Fruit fly (Drosophila melanogaster) whole organism, embryonic: Measurements from ENCODE around the gene SPARC.

Source experiments
- Aef1 ChIP-seq: fragments of 200-800 bp; sonication (Bioruptor generic); IDR thresholded peaks from 3 replicates; pipeline ENCODE4 v1.3.6; 2022; ENCODE audit warnings: missing biosample characterization, missing genetic modification characterization
- Blimp-1 ChIP-seq: fragments of 200-800 bp; sonication (Bioruptor generic); optimal IDR thresholded peaks from 3 replicates; lab custom pipeline; 2018; ENCODE audit warnings: missing biosample characterization, missing genetic modification characterization, mild to moderate bottlenecking, moderate library complexity, missing genetic modification reagents
- CG11695 ChIP-seq: fragments of 200-800 bp; sonication (Bioruptor generic); IDR thresholded peaks from 3 replicates; pipeline ENCODE4 v1.3.6; 2022; ENCODE audit warnings: missing biosample characterization, missing genetic modification characterization
- CG12219 ChIP-seq: fragments of 200-800 bp; sonication (Bioruptor generic); optimal IDR thresholded peaks from 3 replicates; lab custom pipeline; 2018; ENCODE audit warnings: missing biosample characterization, mild to moderate bottlenecking, missing genetic modification characterization
- CG13624 ChIP-seq: fragments of 200-800 bp; sonication (Bioruptor generic); optimal IDR thresholded peaks from 2 replicates; lab custom pipeline; 2016; ENCODE audit warnings: missing biosample characterization, missing genetic modification characterization
- CG1602 ChIP-seq: fragments of 200-800 bp; sonication (Bioruptor generic); optimal IDR thresholded peaks from 3 replicates; lab custom pipeline; 2016; ENCODE audit warnings: missing biosample characterization, missing genetic modification characterization
- CG18599 ChIP-seq: fragments of 200-800 bp; sonication (Bioruptor generic); optimal IDR thresholded peaks from 3 replicates; lab custom pipeline; 2017; ENCODE audit warnings: missing biosample characterization, missing genetic modification characterization, mild to moderate bottlenecking, moderate library complexity, missing genetic modification reagents
- CG2202 ChIP-seq: fragments of 200-800 bp; sonication (Bioruptor generic); optimal IDR thresholded peaks from 2 replicates; lab custom pipeline; 2018; ENCODE audit warnings: missing biosample characterization, mild to moderate bottlenecking, missing genetic modification characterization
- CG2678 ChIP-seq: fragments of 200-800 bp; sonication (Bioruptor generic); optimal IDR thresholded peaks from 3 replicates; lab custom pipeline; 2019; ENCODE audit warnings: missing biosample characterization, mild to moderate bottlenecking, missing genetic modification characterization, moderate library complexity
- CG2875 ChIP-seq: fragments of 200-800 bp; sonication (Bioruptor generic); optimal IDR thresholded peaks from 2 replicates; lab custom pipeline; 2017; ENCODE audit warnings: missing biosample characterization, mild to moderate bottlenecking, missing genetic modification characterization, missing genetic modification reagents
- CG30431 ChIP-seq: fragments of 200-800 bp; sonication (Bioruptor generic); optimal IDR thresholded peaks from 2 replicates; lab custom pipeline; 2017; ENCODE audit warnings: missing biosample characterization, missing genetic modification characterization
- CG3065 ChIP-seq: fragments of 200-800 bp; sonication (Bioruptor generic); optimal IDR thresholded peaks from 2 replicates; lab custom pipeline; 2016; ENCODE audit warnings: missing biosample characterization, missing genetic modification characterization
- CG3838 ChIP-seq: fragments of 200-800 bp; sonication (Bioruptor generic); optimal IDR thresholded peaks from 3 replicates; lab custom pipeline; 2016; ENCODE audit warnings: missing biosample characterization, missing genetic modification characterization
- CG4424 ChIP-seq: fragments of 200-800 bp; sonication (Bioruptor generic); optimal IDR thresholded peaks from 3 replicates; lab custom pipeline; 2016; ENCODE audit warnings: missing biosample characterization, missing genetic modification characterization
- CG7839 ChIP-seq: fragments of 200-800 bp; sonication (Bioruptor generic); optimal IDR thresholded peaks from 3 replicates; lab custom pipeline; 2018; ENCODE audit warnings: missing biosample characterization, mild to moderate bottlenecking, missing genetic modification characterization, moderate library complexity
- CG8290 ChIP-seq, 3 experiments: fragments of 200-800 bp; sonication (Bioruptor generic); optimal IDR thresholded peaks; 2 replicates each; lab custom pipeline; 2016 to 2019; ENCODE audit warnings: missing biosample characterization in 3 of 3, missing genetic modification characterization in 3 of 3, mild to moderate bottlenecking in 2 of 3, moderate library complexity in 1 of 3
- Chrac-16 ChIP-seq: fragments of 200-800 bp; sonication (Bioruptor generic); optimal IDR thresholded peaks from 3 replicates; lab custom pipeline; 2016; ENCODE audit warnings: missing biosample characterization, missing genetic modification characterization
- CrebB ChIP-seq: fragments of 200-800 bp; sonication (Bioruptor generic); optimal IDR thresholded peaks from 3 replicates; lab custom pipeline; 2018; ENCODE audit warnings: missing biosample characterization, mild to moderate bottlenecking, missing genetic modification characterization
- Dbx ChIP-seq: fragments of 200-800 bp; sonication (Bioruptor generic); IDR thresholded peaks from 3 replicates; pipeline ENCODE4 v1.3.6; 2022; ENCODE audit warnings: missing biosample characterization, missing genetic modification characterization
- Dfd ChIP-seq, 2 experiments: fragments of >200 bp; optimal IDR thresholded peaks; 2 replicates each; lab custom pipeline; 2017; ENCODE audit warnings: missing biosample characterization in 2 of 2, missing genetic modification characterization in 2 of 2
- E2f2 ChIP-seq: fragments of 200-800 bp; sonication (Bioruptor generic); IDR thresholded peaks from 2 replicates; pipeline ENCODE4 v1.3.6; 2022; ENCODE audit warnings: missing biosample characterization, missing genetic modification characterization
- Hsf ChIP-seq: fragments of 200-800 bp; sonication (Bioruptor generic); optimal IDR thresholded peaks from 3 replicates; lab custom pipeline; 2016; ENCODE audit warnings: missing biosample characterization, missing genetic modification characterization
- Lhr ChIP-seq: fragments of 200-800 bp; sonication (Bioruptor generic); optimal IDR thresholded peaks from 3 replicates; lab custom pipeline; 2017; ENCODE audit warnings: mild to moderate bottlenecking, missing biosample characterization, missing genetic modification reagents, missing genetic modification characterization
- MESR4 ChIP-seq: fragments of 200-800 bp; sonication (Bioruptor generic); optimal IDR thresholded peaks from 2 replicates; lab custom pipeline; 2018; ENCODE audit warnings: missing biosample characterization, mild to moderate bottlenecking, missing genetic modification characterization, moderate library complexity
- Myb ChIP-seq: fragments of 200-800 bp; sonication (Bioruptor generic); optimal IDR thresholded peaks from 2 replicates; lab custom pipeline; 2016; ENCODE audit warnings: missing biosample characterization, missing genetic modification characterization
- Optix ChIP-seq: fragments of 200-800 bp; sonication (Bioruptor generic); IDR thresholded peaks from 3 replicates; pipeline ENCODE4 v1.3.6; 2022; ENCODE audit warnings: missing biosample characterization, missing genetic modification characterization
- Ravus ChIP-seq: fragments of 200-800 bp; sonication (Bioruptor generic); IDR thresholded peaks from 2 replicates; pipeline ENCODE4 v1.3.6; 2022; ENCODE audit warnings: missing biosample characterization, missing genetic modification characterization
- Rfx ChIP-seq: fragments of 200-800 bp; sonication (Bioruptor generic); IDR thresholded peaks from 2 replicates; pipeline ENCODE4 v1.3.6; 2022; ENCODE audit warnings: missing biosample characterization, missing genetic modification characterization
- Ssrp ChIP-seq: fragments of 200-800 bp; sonication (Bioruptor generic); optimal IDR thresholded peaks from 2 replicates; lab custom pipeline; 2018; ENCODE audit warnings: missing biosample characterization, mild to moderate bottlenecking, missing genetic modification characterization, moderate library complexity
- YL-1 ChIP-seq: fragments of 200-800 bp; sonication (Bioruptor generic); optimal IDR thresholded peaks from 3 replicates; lab custom pipeline; 2017; ENCODE audit warnings: missing biosample characterization, mild to moderate bottlenecking, missing genetic modification characterization
- bsh ChIP-seq, 2 experiments: fragments of 200-800 bp; sonication (Bioruptor generic); optimal IDR thresholded peaks; 2 replicates each; lab custom pipeline; 2017 to 2018; ENCODE audit warnings: mild to moderate bottlenecking in 2 of 2, missing biosample characterization in 2 of 2, missing genetic modification characterization in 2 of 2, moderate library complexity in 1 of 2
- btn ChIP-seq: fragments of 200-800 bp; sonication (Bioruptor generic); optimal IDR thresholded peaks from 2 replicates; lab custom pipeline; 2016; ENCODE audit warnings: missing biosample characterization, missing genetic modification characterization
- ci ChIP-seq: fragments of 200-800 bp; sonication (Bioruptor generic); IDR thresholded peaks from 3 replicates; pipeline ENCODE4 v1.3.6; 2022; ENCODE audit warnings: missing biosample characterization, missing genetic modification characterization
- dmrt99B ChIP-seq: fragments of 200-800 bp; sonication (Bioruptor generic); optimal IDR thresholded peaks from 2 replicates; lab custom pipeline; 2018; ENCODE audit warnings: missing biosample characterization, mild to moderate bottlenecking, missing genetic modification characterization, moderate library complexity
- jigr1 ChIP-seq: fragments of 200-800 bp; sonication (Bioruptor generic); IDR thresholded peaks from 3 replicates; pipeline ENCODE4 v1.3.6; 2022; ENCODE audit warnings: missing biosample characterization, missing genetic modification characterization
- jing ChIP-seq: fragments of 200-800 bp; sonication (Bioruptor generic); optimal IDR thresholded peaks from 2 replicates; lab custom pipeline; 2018; ENCODE audit warnings: missing biosample characterization, mild to moderate bottlenecking, missing genetic modification characterization
- lilli ChIP-seq: fragments of 200-800 bp; sonication (Bioruptor generic); optimal IDR thresholded peaks from 3 replicates; lab custom pipeline; 2016; ENCODE audit warnings: missing biosample characterization, missing genetic modification characterization
- lmd ChIP-seq: fragments of 200-800 bp; sonication (Bioruptor generic); IDR thresholded peaks from 2 replicates; pipeline ENCODE4 v1.3.6; 2022; ENCODE audit warnings: missing biosample characterization, missing genetic modification characterization
- lola ChIP-seq, 3 experiments: fragments of >200 bp in 2 of 3; fragments of 200-800 bp in 1 of 3; sonication (Bioruptor generic) in 1 of 3; optimal IDR thresholded peaks; 2 replicates each; lab custom pipeline; 2017 to 2019; ENCODE audit warnings: missing biosample characterization in 3 of 3, missing genetic modification characterization in 3 of 3, mild to moderate bottlenecking in 1 of 3, moderate library complexity in 1 of 3
- phol ChIP-seq: fragments of 200-800 bp; sonication (Bioruptor generic); optimal IDR thresholded peaks from 3 replicates; lab custom pipeline; 2018; ENCODE audit warnings: missing biosample characterization, mild to moderate bottlenecking, missing genetic modification characterization, moderate library complexity
- prd ChIP-seq, 3 experiments: fragments of >200 bp in 2 of 3; fragments of 200-800 bp in 1 of 3; sonication (Bioruptor generic) in 1 of 3; optimal IDR thresholded peaks in 2 of 3; IDR thresholded peaks in 1 of 3; 2 replicates in 2 of 3; 3 replicates in 1 of 3; pipeline versions ENCODE4 v1.3.6 to Lab custom; 2017 to 2022; ENCODE audit warnings: missing biosample characterization in 1 of 3, missing genetic modification characterization in 1 of 3
- ro ChIP-seq: fragments of 200-800 bp; sonication (Bioruptor generic); IDR thresholded peaks from 2 replicates; pipeline ENCODE4 v1.3.6; 2022; ENCODE audit warnings: missing biosample characterization, missing genetic modification characterization
- sens-2 ChIP-seq: fragments of 200-800 bp; sonication (Bioruptor generic); IDR thresholded peaks from 2 replicates; pipeline ENCODE4 v1.3.6; 2022; ENCODE audit warnings: missing biosample characterization, missing genetic modification characterization
- sisA ChIP-seq: fragments of 200-800 bp; sonication (Bioruptor generic); IDR thresholded peaks from 2 replicates; pipeline ENCODE4 v1.3.6; 2022; ENCODE audit warnings: missing biosample characterization, missing genetic modification characterization
- slbo ChIP-seq: fragments of 200-800 bp; sonication (Bioruptor generic); IDR thresholded peaks from 2 replicates; pipeline ENCODE4 v1.3.6; 2022; ENCODE audit warnings: missing biosample characterization, missing genetic modification characterization
- slp2 ChIP-seq: fragments of 200-800 bp; sonication (Bioruptor generic); optimal IDR thresholded peaks from 2 replicates; lab custom pipeline; 2016; ENCODE audit warnings: missing biosample characterization, missing genetic modification characterization
- stc ChIP-seq: fragments of 200-800 bp; sonication (Bioruptor generic); IDR thresholded peaks from 2 replicates; pipeline ENCODE4 v1.3.6; 2022; ENCODE audit warnings: missing biosample characterization, missing genetic modification characterization
- tin ChIP-seq: fragments of 200-800 bp; sonication (Bioruptor generic); optimal IDR thresholded peaks from 3 replicates; lab custom pipeline; 2016; ENCODE audit warnings: missing biosample characterization, missing genetic modification characterization
- twi ChIP-seq: fragments of 200-800 bp; optimal IDR thresholded peaks from 2 replicates; lab custom pipeline; 2019; ENCODE audit warnings: missing biosample characterization, mild to moderate bottlenecking, missing genetic modification characterization, moderate library complexity
- wek ChIP-seq: fragments of 200-800 bp; sonication (Bioruptor generic); optimal IDR thresholded peaks from 3 replicates; lab custom pipeline; 2018; ENCODE audit warnings: missing biosample characterization, mild to moderate bottlenecking, missing genetic modification characterization, moderate library complexity

SPARC gene

DNA sequence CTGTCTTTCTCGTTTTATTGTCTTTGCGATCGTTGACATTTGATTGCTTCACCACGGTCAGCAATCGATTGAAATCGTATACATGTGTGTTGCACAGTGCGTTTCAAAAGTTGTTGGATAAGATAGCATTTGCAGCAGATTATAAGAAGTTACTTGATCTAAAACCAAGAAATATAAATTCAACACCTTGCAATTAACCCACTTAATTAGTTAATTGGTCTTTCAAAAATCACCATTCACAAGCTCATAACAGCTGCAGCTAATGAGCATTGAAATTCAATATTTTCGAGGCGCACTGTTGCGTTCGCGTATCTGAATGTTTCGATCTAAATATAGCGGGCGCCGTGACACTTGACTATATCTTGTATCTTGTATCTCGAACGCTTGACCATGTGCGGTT is 21.0 kb upstream of the SPARC start (continued):
- TF ChIP-seq jing (GFP tag; lab: Kevin White, UChicago) (peak; percentile 28), twi (tag; lab: Kevin White, UChicago) (peak; percentile 18), lmd (GFP tag; lab: Robert Waterston, UW) (no peak), Dfd (GFP tag; optimal IDR thresholded peaks at IDR 0.05; lab: Kevin White, UChicago) (no peak), stc (GFP tag; lab: Robert Waterston, UW) (peak; percentile 37; the same call in 1 of the 2 replicates), Optix (GFP tag; lab: Robert Waterston, UW) (no peak), Ssrp (tag; lab: Kevin White, UChicago) (peak; percentile 15), dmrt99B (tag; lab: Kevin White, UChicago) (peak; percentile 47), CG1602 (GFP tag; lab: Kevin White, UChicago) (peak; percentile 7), CG7839 (tag; lab: Kevin White, UChicago) (peak; percentile 57), CG2875 (no peak), slp2 (GFP tag; lab: Kevin White, UChicago) (no peak), Dbx (GFP tag; lab: Robert Waterston, UW) (no peak), YL-1 (no peak), E2f2 (no peak), CG4424 (GFP tag; lab: Kevin White, UChicago) (peak; percentile 25), CG13624 (GFP tag; lab: Kevin White, UChicago) (no peak), Ravus (GFP tag; lab: Robert Waterston, UW) (no peak), CG3065 (GFP tag; lab: Kevin White, UChicago) (no peak), prd (optimal IDR thresholded peaks at IDR 0.05; lab: Kevin White, UChicago) (no peak), prd (GFP tag; IDR thresholded peaks at IDR 0.05; lab: Robert Waterston, UW) (peak; percentile 43; the same call in 1 of the 3 replicates), sisA (GFP tag; lab: Robert Waterston, UW) (peak; percentile 27; the same call in 1 of the 2 replicates), CG30431 (GFP tag; lab: Kevin White, UChicago) (no peak), CG2678 (tag; lab: Kevin White, UChicago) (peak; percentile 55), btn (GFP tag; lab: Kevin White, UChicago) (no peak), wek (GFP tag; lab: Kevin White, UChicago) (no peak), CG2202 (tag; lab: Kevin White, UChicago) (no peak), Hsf (peak; percentile 25), CG18599 (GFP tag; lab: Kevin White, UChicago) (no peak), bsh (GFP tag; optimal IDR thresholded peaks at IDR 0.05; lab: Kevin White, UChicago) (peak; percentile 11 to 37), Chrac-16 (GFP tag; lab: Kevin White, UChicago) (peak; percentile 12), Aef1 (GFP tag; lab: Robert Waterston, UW) (0 out of 3 replicates have a peak, but pooled peaks have one; percentile 11), CrebB (tag; lab: Kevin White, UChicago) (no peak), CG8290 (GFP tag; optimal IDR thresholded peaks at IDR 0.05; lab: Kevin White, UChicago) (no peak), CG8290 (tag; optimal IDR thresholded peaks at IDR 0.05; lab: Kevin White, UChicago) (peak in 1 of 2 experiments; percentile 41), CG3838 (GFP tag; lab: Kevin White, UChicago) (no peak), ci (GFP tag; lab: Robert Waterston, UW) (peak; percentile 19; the same call in 1 of the 3 replicates), lola (GFP tag; optimal IDR thresholded peaks at IDR 0.05; lab: Kevin White, UChicago) (peak in 1 of 3 experiments; percentile 31), tin (GFP tag; lab: Kevin White, UChicago) (no peak), Myb (GFP tag; lab: Kevin White, UChicago) (no peak), CG12219 (GFP tag; lab: Kevin White, UChicago) (peak; percentile 45), Blimp-1 (GFP tag; lab: Kevin White, UChicago) (peak; percentile 22), jigr1 (GFP tag; lab: Robert Waterston, UW) (no peak), CG11695 (GFP tag; lab: Robert Waterston, UW) (0 out of 3 replicates have a peak, but pooled peaks have one; percentile 37), sens-2 (GFP tag; lab: Robert Waterston, UW) (no peak), lilli (GFP tag; lab: Kevin White, UChicago) (peak; percentile 17), ro (no peak), Lhr (GFP tag; lab: Kevin White, UChicago) (no peak), slbo (peak; percentile 37; the same call in 1 of the 2 replicates), phol (tag; lab: Kevin White, UChicago) (peak; percentile 16), Rfx (GFP tag; lab: Robert Waterston, UW) (0 out of 2 replicates have a peak, but pooled peaks have one; percentile 35), MESR4 (GFP tag; lab: Kevin White, UChicago) (no peak)
